Worm (Caenorhabditis elegans) whole organism, late embryonic: ENCODE results near the gene oga-1.

ENCODE experiments used
- F13H6.1 ChIP-seq: sonication (generic microtip); optimal IDR thresholded peaks from 2 replicates; lab custom pipeline; 2016; ENCODE audit warnings: missing genetic modification characterization, missing compliant biosample characterization
- K09A11.1 ChIP-seq: sonication (generic microtip); optimal IDR thresholded peaks from 2 replicates; lab custom pipeline; 2017; ENCODE audit warnings: antibody characterized with exemption, mild to moderate bottlenecking, missing genetic modification characterization, missing compliant biosample characterization; ENCODE audit not compliant: insufficient read depth
- T23F11.4 ChIP-seq: fragments of 200-800 bp; sonication (Bioruptor generic); optimal IDR thresholded peaks from 2 replicates; lab custom pipeline; 2018; ENCODE audit warnings: mild to moderate bottlenecking, missing genetic modification characterization, missing compliant biosample characterization
- Y22D7AL.16 ChIP-seq: sonication (generic microtip); optimal IDR thresholded peaks from 2 replicates; lab custom pipeline; 2016; ENCODE audit warnings: missing genetic modification characterization, missing compliant biosample characterization
- ama-1 ChIP-seq: fragments of 150-350 bp; optimal IDR thresholded peaks from 2 replicates; lab custom pipeline; 2014
- ceh-14 ChIP-seq: sonication (generic microtip); optimal IDR thresholded peaks from 2 replicates; lab custom pipeline; 2016; ENCODE audit warnings: missing genotype, missing genetic modification characterization, missing compliant biosample characterization
- ceh-2 ChIP-seq: sonication (generic microtip); optimal IDR thresholded peaks from 2 replicates; lab custom pipeline; 2016; ENCODE audit warnings: missing genotype, missing genetic modification characterization, missing compliant biosample characterization
- ceh-30 ChIP-seq: fragments of 150-350 bp; optimal IDR thresholded peaks from 2 replicates; lab custom pipeline; 2014; ENCODE audit warnings: missing biosample characterization, missing genetic modification characterization
- ceh-34 ChIP-seq: sonication (generic microtip); optimal IDR thresholded peaks from 2 replicates; lab custom pipeline; 2016; ENCODE audit warnings: mild to moderate bottlenecking, missing genetic modification characterization, missing compliant biosample characterization
- ceh-45 ChIP-seq: fragments of 200-800 bp; sonication (Bioruptor generic); IDR thresholded peaks from 2 replicates; pipeline ENCODE4 v1.3.6; 2022; ENCODE audit warnings: missing genetic modification reagents, missing genetic modification characterization, missing compliant biosample characterization
- ceh-48 ChIP-seq: sonication (generic microtip); optimal IDR thresholded peaks from 2 replicates; lab custom pipeline; 2016; ENCODE audit warnings: missing genetic modification characterization, inconsistent platforms, missing compliant biosample characterization
- ceh-6 ChIP-seq: fragments of 200-800 bp; sonication (Bioruptor generic); optimal IDR thresholded peaks from 2 replicates; lab custom pipeline; 2018; ENCODE audit warnings: mild to moderate bottlenecking, missing genetic modification characterization, missing compliant biosample characterization
- che-1 ChIP-seq: sonication (generic microtip); optimal IDR thresholded peaks from 2 replicates; lab custom pipeline; 2016; ENCODE audit warnings: mild to moderate bottlenecking, missing genetic modification characterization, missing compliant biosample characterization
- dmd-4 ChIP-seq: sonication (generic microtip); optimal IDR thresholded peaks from 2 replicates; lab custom pipeline; 2016; ENCODE audit warnings: borderline replicate concordance, missing genetic modification characterization, missing compliant biosample characterization
- dve-1 ChIP-seq: sonication (generic microtip); optimal IDR thresholded peaks from 2 replicates; lab custom pipeline; 2017; ENCODE audit warnings: antibody characterized with exemption, mild to moderate bottlenecking, missing genetic modification characterization, missing compliant biosample characterization
- elt-2 ChIP-seq: sonication (generic microtip); optimal IDR thresholded peaks from 2 replicates; lab custom pipeline; 2016; ENCODE audit warnings: missing genetic modification reagents, missing genetic modification characterization, missing compliant biosample characterization
- ets-4 ChIP-seq: sonication (generic microtip); optimal IDR thresholded peaks from 2 replicates; lab custom pipeline; 2016; ENCODE audit warnings: missing genetic modification characterization, missing compliant biosample characterization
- fkh-6 ChIP-seq: sonication (generic microtip); optimal IDR thresholded peaks from 2 replicates; lab custom pipeline; 2016; ENCODE audit warnings: missing genetic modification characterization, missing compliant biosample characterization
- hlh-13 ChIP-seq: fragments of 200-800 bp; sonication (Bioruptor generic); optimal IDR thresholded peaks from 2 replicates; lab custom pipeline; 2018; ENCODE audit warnings: mild to moderate bottlenecking, missing genetic modification characterization, missing compliant biosample characterization
- hlh-15 ChIP-seq: sonication (generic microtip); optimal IDR thresholded peaks from 2 replicates; lab custom pipeline; 2016; ENCODE audit warnings: missing genetic modification characterization, missing compliant biosample characterization
- hlh-6 ChIP-seq: sonication (generic microtip); optimal IDR thresholded peaks from 2 replicates; lab custom pipeline; 2016; ENCODE audit warnings: missing genotype, missing genetic modification characterization, missing compliant biosample characterization
- madf-2 ChIP-seq: sonication (generic microtip); optimal IDR thresholded peaks from 2 replicates; lab custom pipeline; 2017; ENCODE audit warnings: missing genetic modification characterization, missing compliant biosample characterization
- nfya-1 ChIP-seq: sonication (generic microtip); optimal IDR thresholded peaks from 2 replicates; lab custom pipeline; 2017; ENCODE audit warnings: missing genetic modification characterization, mild to moderate bottlenecking, missing compliant biosample characterization, antibody characterized with exemption, moderate library complexity
- nhr-11 ChIP-seq: fragments of 150-350 bp; optimal IDR thresholded peaks from 2 replicates; lab custom pipeline; 2014; ENCODE audit warnings: missing biosample characterization, missing genetic modification characterization
- pag-3 ChIP-seq: sonication (generic microtip); optimal IDR thresholded peaks from 2 replicates; lab custom pipeline; 2016; ENCODE audit warnings: missing compliant biosample characterization, missing genetic modification characterization, borderline replicate concordance
- pqm-1 ChIP-seq: sonication (generic microtip); optimal IDR thresholded peaks from 2 replicates; lab custom pipeline; 2016; ENCODE audit warnings: missing genetic modification characterization, missing compliant biosample characterization
- pros-1 ChIP-seq: fragments of 150-350 bp; optimal IDR thresholded peaks from 2 replicates; lab custom pipeline; 2014; ENCODE audit warnings: missing biosample characterization, missing genetic modification reagents, missing genetic modification characterization
- ref-2 ChIP-seq: sonication (generic microtip); optimal IDR thresholded peaks from 2 replicates; lab custom pipeline; 2016; ENCODE audit warnings: missing genetic modification characterization, missing compliant biosample characterization
- sox-2 ChIP-seq: fragments of 200-800 bp; sonication (Bioruptor generic); IDR thresholded peaks from 2 replicates; pipeline ENCODE4 v1.3.6; 2022; ENCODE audit warnings: missing genetic modification reagents, missing genetic modification characterization, missing compliant biosample characterization
- sox-4 ChIP-seq: sonication (generic microtip); optimal IDR thresholded peaks from 2 replicates; lab custom pipeline; 2017; ENCODE audit warnings: mild to moderate bottlenecking, missing genetic modification characterization, inconsistent platforms, missing compliant biosample characterization
- tbx-2 ChIP-seq: sonication (generic microtip); optimal IDR thresholded peaks from 2 replicates; lab custom pipeline; 2016; ENCODE audit warnings: missing genetic modification characterization, missing compliant biosample characterization
- unc-42 ChIP-seq: sonication (generic microtip); optimal IDR thresholded peaks from 2 replicates; lab custom pipeline; 2016; ENCODE audit warnings: missing genotype, missing genetic modification characterization, missing compliant biosample characterization
- unc-55 ChIP-seq: sonication (generic microtip); optimal IDR thresholded peaks from 2 replicates; lab custom pipeline; 2017; ENCODE audit warnings: missing biosample characterization, missing genetic modification reagents, missing genetic modification characterization
- unc-86 ChIP-seq: sonication (generic microtip); optimal IDR thresholded peaks from 2 replicates; lab custom pipeline; 2016; ENCODE audit warnings: missing genetic modification characterization, missing compliant biosample characterization

Gene oga-1

ce11 chrX:9336227-9336626, 11.0 kb downstream of the oga-1 start:
- TF ChIP-seq fkh-6 = no peak
- no peak for TF ChIP-seq tbx-2
- no peak for TF ChIP-seq dmd-4 (tag; lab: Kevin White, UChicago)
- TF ChIP-seq hlh-13 = no peak
- no peak for TF ChIP-seq unc-86 (tag; lab: Kevin White, UChicago)
- TF ChIP-seq hlh-6 (tag; lab: Kevin White, UChicago) = no peak
- TF ChIP-seq K09A11.1 = no peak
- TF ChIP-seq ceh-2 (tag; lab: Kevin White, UChicago) = no peak
- TF ChIP-seq unc-55 (GFP tag; lab: Kevin White, UChicago) = no peak

- TF ChIP-seq F13H6.1 (no peak), ceh-30 (tag; lab: Kevin White, UChicago) (no peak), hlh-6 (tag; lab: Kevin White, UChicago) (no peak), ceh-48 (tag; lab: Kevin White, UChicago) (no peak), unc-55 (GFP tag; lab: Kevin White, UChicago) (no peak), ama-1 (lab: Kevin White, UChicago) (no peak), elt-2 (tag; lab: Kevin White, UChicago) (no peak), hlh-15 (no peak), ets-4 (tag; lab: Kevin White, UChicago) (no peak), dve-1 (tag; lab: Kevin White, UChicago) (no peak), ref-2 (tag; lab: Kevin White, UChicago) (no peak), madf-2 (no peak), pqm-1 (tag; lab: Kevin White, UChicago) (no peak), T23F11.4 (GFP tag; lab: Kevin White, UChicago) (no peak), nhr-11 (tag; lab: Kevin White, UChicago) (no peak), ceh-14 (no peak)
Observed at ce11 chrX:9330721-9331212, 16.5 kb downstream of the oga-1 start, which contains the start of gene T20B5.2. T20B5.2 (plus strand) TSS chrX:9331162.

- TF ChIP-seq unc-42 (tag; lab: Kevin White, UChicago) (peak; percentile 84), pros-1 (tag; lab: Kevin White, UChicago) (no peak), che-1 (no peak)
- TF ChIP-seq, all 69 proteins: peak for 1
Observed at ce11 chrX:9324962-9325361, 22.3 kb downstream of the oga-1 start.

- TF ChIP-seq tbx-2 (no peak), elt-2 (tag; lab: Kevin White, UChicago) (no peak), dmd-4 (tag; lab: Kevin White, UChicago) (no peak), ceh-6 (no peak), che-1 (no peak), ref-2 (tag; lab: Kevin White, UChicago) (no peak), nfya-1 (tag; lab: Kevin White, UChicago) (no peak), hlh-13 (no peak), pqm-1 (tag; lab: Kevin White, UChicago) (no peak), sox-4 (tag; lab: Kevin White, UChicago) (no peak), pag-3 (tag; lab: Kevin White, UChicago) (no peak), ceh-34 (no peak)
- TF ChIP-seq, all 69 proteins: peak for 0
Observed at ce11 chrX:9319080-9319479, 28.1 kb downstream of the oga-1 start, which contains the start of gene npr-7. npr-7 (minus strand) TSS chrX:9319180.

- TF ChIP-seq Y22D7AL.16 (tag; lab: Kevin White, UChicago) (no peak), ceh-45 (GFP tag; lab: Robert Waterston, UW) (no peak), unc-42 (tag; lab: Kevin White, UChicago) (no peak), hlh-15 (no peak), sox-2 (no peak)
Observed at ce11 chrX:9314397-9314796, 32.8 kb downstream of the oga-1 start, which contains the start of gene ttr-38. ttr-38 (minus strand) TSS chrX:9314497.
